Fruit fly (Drosophila melanogaster) whole organism, adult: ENCODE measurements around the gene ras.

ENCODE experiments used
- Crg-1 ChIP-seq: fragments of 200-800 bp; sonication (Bioruptor generic); optimal IDR thresholded peaks from 2 replicates; lab custom pipeline; 2016; ENCODE audit warnings: missing biosample characterization, missing genetic modification characterization
- Hr96 ChIP-seq: fragments of 200-800 bp; sonication (Bioruptor generic); optimal IDR thresholded peaks from 2 replicates; lab custom pipeline; 2016; ENCODE audit warnings: missing biosample characterization, missing genetic modification characterization
- cnc ChIP-seq, 2 experiments: fragments of >200 bp; optimal IDR thresholded peaks; 2 replicates each; lab custom pipeline; 2017

dm6 chrX:10786443-10787097 is 42.3 kb downstream of the ras start, which contains the start of the genes Ant2 and sesB:
- no peak for TF ChIP-seq cnc (optimal IDR thresholded peaks at IDR 0.05; lab: Kevin White, UChicago)
- TF ChIP-seq Crg-1 (GFP tag; lab: Kevin White, UChicago), result peak; percentile 23
- TF ChIP-seq Hr96, result no peak
